Worm (Caenorhabditis elegans) whole organism, late embryonic: ENCODE results near the gene fbxa-215.

Source experiments
- C08G9.2 ChIP-seq: sonication (generic microtip); optimal IDR thresholded peaks from 2 replicates; lab custom pipeline; 2016; ENCODE audit warnings: mild to moderate bottlenecking, missing genetic modification characterization, moderate library complexity, missing compliant biosample characterization
- ceh-48 ChIP-seq: sonication (generic microtip); optimal IDR thresholded peaks from 2 replicates; lab custom pipeline; 2016; ENCODE audit warnings: missing genetic modification characterization, inconsistent platforms, missing compliant biosample characterization
- ceh-6 ChIP-seq: fragments of 200-800 bp; sonication (Bioruptor generic); optimal IDR thresholded peaks from 2 replicates; lab custom pipeline; 2018; ENCODE audit warnings: mild to moderate bottlenecking, missing genetic modification characterization, missing compliant biosample characterization
- elt-2 ChIP-seq: sonication (generic microtip); optimal IDR thresholded peaks from 2 replicates; lab custom pipeline; 2016; ENCODE audit warnings: missing genetic modification reagents, missing genetic modification characterization, missing compliant biosample characterization
- fkh-6 ChIP-seq: sonication (generic microtip); optimal IDR thresholded peaks from 2 replicates; lab custom pipeline; 2016; ENCODE audit warnings: missing genetic modification characterization, missing compliant biosample characterization
- gmeb-2 ChIP-seq: sonication (generic microtip); optimal IDR thresholded peaks from 2 replicates; lab custom pipeline; 2016; ENCODE audit warnings: missing genetic modification characterization, inconsistent platforms, missing compliant biosample characterization
- lin-11 ChIP-seq: fragments of 200-800 bp; sonication (Bioruptor generic); optimal IDR thresholded peaks from 2 replicates; lab custom pipeline; 2018; ENCODE audit warnings: mild to moderate bottlenecking, missing genetic modification characterization, missing compliant biosample characterization
- nhr-11 ChIP-seq: fragments of 150-350 bp; optimal IDR thresholded peaks from 2 replicates; lab custom pipeline; 2014; ENCODE audit warnings: missing biosample characterization, missing genetic modification characterization
- odd-2 ChIP-seq: sonication (generic microtip); optimal IDR thresholded peaks from 2 replicates; lab custom pipeline; 2017; ENCODE audit warnings: antibody characterized with exemption, mild to moderate bottlenecking, missing genetic modification characterization, missing compliant biosample characterization
- pha-4 ChIP-seq: fragments of 150-350 bp; optimal IDR thresholded peaks from 2 replicates; lab custom pipeline; 2018; ENCODE audit warnings: missing biosample characterization, missing genetic modification reagents, missing genetic modification characterization
- pqm-1 ChIP-seq: sonication (generic microtip); optimal IDR thresholded peaks from 2 replicates; lab custom pipeline; 2016; ENCODE audit warnings: missing genetic modification characterization, missing compliant biosample characterization
- unc-3 ChIP-seq, 2 experiments: fragments of 200-800 bp in 1 of 2; sonication (Bioruptor generic) in 1 of 2; sonication (generic microtip) in 1 of 2; conservative IDR thresholded peaks in 1 of 2; optimal IDR thresholded peaks in 1 of 2; 2 replicates each; pipeline versions ENCODE4 v1.3.6 to Lab custom; 2016 to 2022; ENCODE audit warnings: missing compliant biosample characterization in 2 of 2, missing genetic modification characterization in 2 of 2, missing genetic modification reagents in 1 of 2
- unc-42 ChIP-seq: sonication (generic microtip); optimal IDR thresholded peaks from 2 replicates; lab custom pipeline; 2016; ENCODE audit warnings: missing genotype, missing genetic modification characterization, missing compliant biosample characterization

DNA sequence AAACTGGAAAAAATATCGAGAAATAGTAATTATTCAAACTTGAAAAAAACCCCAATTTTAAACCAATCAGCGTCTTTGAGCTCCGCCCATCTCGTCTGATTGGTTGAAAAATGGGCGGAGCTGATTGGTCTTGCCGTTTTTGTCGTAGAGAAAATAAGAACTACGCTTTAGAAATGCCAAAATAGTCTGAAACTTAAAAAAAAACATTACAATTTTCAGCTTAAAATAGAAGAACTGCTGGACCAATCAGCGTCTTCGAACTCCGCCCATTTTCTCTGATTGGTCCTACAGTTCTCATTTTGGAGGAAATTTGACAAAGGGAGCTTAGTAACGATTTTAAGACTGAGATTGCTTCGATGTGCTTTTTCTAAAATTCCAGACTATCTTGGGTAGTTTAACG, 12.8 kb upstream of the fbxa-215 start:
- TF ChIP-seq gmeb-2 (tag; lab: Kevin White, UChicago) (no peak), pha-4 (tag; lab: Kevin White, UChicago) (no peak), lin-11 (tag; lab: Kevin White, UChicago) (no peak), ceh-6 (GFP tag; lab: Kevin White, UChicago) (no peak), unc-3 (GFP tag; conservative IDR thresholded peaks at IDR 0.05; lab: Robert Waterston, UW) (no peak), unc-3 (tag; optimal IDR thresholded peaks at IDR 0.05; lab: Kevin White, UChicago) (no peak), pqm-1 (tag; lab: Kevin White, UChicago) (no peak), C08G9.2 (tag; lab: Kevin White, UChicago) (no peak), nhr-11 (tag; lab: Kevin White, UChicago) (no peak), unc-42 (tag; lab: Kevin White, UChicago) (no peak), odd-2 (tag; lab: Kevin White, UChicago) (no peak), fkh-6 (tag; lab: Kevin White, UChicago) (no peak), ceh-48 (tag; lab: Kevin White, UChicago) (no peak), elt-2 (tag; lab: Kevin White, UChicago) (no peak)
